Worm (Caenorhabditis elegans): ENCODE data around the gene D1005.10.

DNA sequence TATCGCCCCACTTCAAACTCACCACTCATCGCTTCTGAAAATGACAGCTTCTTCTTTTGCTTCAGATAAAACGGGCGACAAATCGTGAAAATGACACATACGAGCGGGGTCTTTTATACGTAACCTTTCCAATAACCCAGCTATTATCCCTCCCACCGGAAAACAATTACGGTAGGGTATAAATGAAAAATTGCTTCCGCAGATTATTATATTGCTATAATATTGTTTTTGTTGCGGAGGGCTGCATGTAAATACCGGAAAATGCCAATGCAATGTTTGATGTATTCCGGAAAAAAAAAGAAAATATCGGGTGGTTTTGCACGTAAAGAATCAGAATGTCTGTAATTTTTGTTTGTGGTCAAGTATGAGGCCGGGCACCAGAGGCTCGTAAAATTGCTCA, 15.8 kb upstream of the D1005.10 start, which contains the start of gene F09E10.7:
- TF ChIP-seq elt-2 (tag; optimal IDR thresholded peaks at IDR 0.05) (no peak), egl-27 (tag; optimal IDR thresholded peaks at IDR 0.05) (no peak), zag-1 (tag; optimal IDR thresholded peaks at IDR 0.05) (no peak), nhr-12 (tag; optimal IDR thresholded peaks at IDR 0.05) (no peak), nhr-237 (tag; optimal IDR thresholded peaks at IDR 0.05) (no peak), nhr-67 (tag; optimal IDR thresholded peaks at IDR 0.05) (no peak), nhr-77 (tag; optimal IDR thresholded peaks at IDR 0.05) (no peak), aly-2 (tag; optimal IDR thresholded peaks at IDR 0.05) (no peak), nhr-25 (tag; optimal IDR thresholded peaks at IDR 0.05) (no peak), sea-2 (GFP tag; optimal IDR thresholded peaks at IDR 0.05) (no peak), tbx-2 (tag; optimal IDR thresholded peaks at IDR 0.05) (no peak), elt-3 (tag; optimal IDR thresholded peaks at IDR 0.05) (no peak), ceh-82 (tag; optimal IDR thresholded peaks at IDR 0.05) (no peak), ztf-11 (tag; optimal IDR thresholded peaks at IDR 0.05) (no peak)
